Worm (Caenorhabditis elegans) whole organism, L3 larva: ENCODE results near the gene gst-29.

Source experiments
- R02D3.7 ChIP-seq: fragments of 150-350 bp; optimal IDR thresholded peaks from 2 replicates; lab custom pipeline; 2014; ENCODE audit warnings: missing biosample characterization, missing genetic modification characterization
- jun-1 ChIP-seq: fragments of 150-350 bp; optimal IDR thresholded peaks from 2 replicates; lab custom pipeline; 2014; ENCODE audit warnings: missing biosample characterization, missing genetic modification reagents, missing genetic modification characterization
- skn-1 ChIP-seq: fragments of 150-350 bp; optimal IDR thresholded peaks from 2 replicates; lab custom pipeline; 2014; ENCODE audit warnings: missing biosample characterization, missing genetic modification characterization
- snpc-4 ChIP-seq: fragments of 150-350 bp; optimal IDR thresholded peaks from 2 replicates; lab custom pipeline; 2014; ENCODE audit warnings: missing biosample characterization, missing genetic modification characterization

DNA sequence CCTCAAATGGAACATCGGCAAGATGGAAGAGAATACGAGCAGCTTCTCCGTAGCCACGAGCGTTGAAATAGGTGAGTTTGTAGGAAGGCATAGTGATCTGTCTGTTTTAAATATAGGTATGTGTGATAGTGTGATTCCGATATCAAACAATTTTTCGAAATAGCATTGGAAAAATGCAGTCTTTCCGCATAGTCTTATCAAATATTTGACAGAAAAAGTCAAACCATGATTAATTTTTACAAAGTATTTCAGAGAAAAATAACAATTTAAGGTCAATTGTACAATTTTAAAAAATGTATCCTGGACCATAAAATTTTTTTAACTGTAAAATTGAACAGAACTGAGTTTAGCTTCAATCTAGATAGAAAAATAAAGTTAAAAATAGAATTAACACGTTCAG, 5.2 kb downstream of the gst-29 start, which contains the start of gene gst-26:
- TF ChIP-seq snpc-4 (tag; lab: Kevin White, UChicago) (no peak), R02D3.7 (no peak), jun-1 (tag; lab: Kevin White, UChicago) (no peak), skn-1 (tag; lab: Kevin White, UChicago) (no peak)
